Worm (Caenorhabditis elegans) whole organism, early embryonic: ENCODE results near the gene Y75D11A.2.

Experiments used
- B0310.2 ChIP-seq: sonication (generic microtip); optimal IDR thresholded peaks from 2 replicates; lab custom pipeline; 2016; ENCODE audit warnings: mild to moderate bottlenecking, missing genetic modification characterization, missing compliant biosample characterization
- F13C5.2 ChIP-seq: sonication (generic microtip); optimal IDR thresholded peaks from 2 replicates; lab custom pipeline; 2017; ENCODE audit warnings: mild to moderate bottlenecking, missing genetic modification characterization, inconsistent platforms, missing compliant biosample characterization
- aly-1 ChIP-seq: sonication (generic microtip); optimal IDR thresholded peaks from 2 replicates; lab custom pipeline; 2016; ENCODE audit warnings: missing genetic modification characterization, missing compliant biosample characterization
- ama-1 ChIP-seq: fragments of 150-350 bp; optimal IDR thresholded peaks from 2 replicates; lab custom pipeline; 2014
- ceh-13 ChIP-seq: fragments of 200-800 bp; sonication (Bioruptor generic); optimal IDR thresholded peaks from 2 replicates; lab custom pipeline; 2018; ENCODE audit warnings: mild to moderate bottlenecking, missing genetic modification characterization, missing compliant biosample characterization
- ceh-36 ChIP-seq: sonication (generic microtip); optimal IDR thresholded peaks from 2 replicates; lab custom pipeline; 2016; ENCODE audit warnings: missing genetic modification characterization, inconsistent platforms, missing compliant biosample characterization
- ets-7 ChIP-seq: sonication (generic microtip); optimal IDR thresholded peaks from 2 replicates; lab custom pipeline; 2016; ENCODE audit warnings: missing genotype, missing genetic modification characterization, missing compliant biosample characterization
- flt-1 ChIP-seq: fragments of 200-800 bp; sonication (Bioruptor generic); IDR thresholded peaks from 2 replicates; pipeline ENCODE4 v1.3.6; 2022; ENCODE audit warnings: missing genetic modification characterization, missing compliant biosample characterization
- hmbx-1 ChIP-seq: sonication (generic microtip); optimal IDR thresholded peaks from 2 replicates; lab custom pipeline; 2016; ENCODE audit warnings: mild to moderate bottlenecking, missing genetic modification characterization, missing compliant biosample characterization
- pes-1 ChIP-seq: fragments of 200-800 bp; sonication (Bioruptor generic); IDR thresholded peaks from 2 replicates; pipeline ENCODE4 v1.3.6; 2022; ENCODE audit warnings: missing genetic modification reagents, missing genetic modification characterization, missing compliant biosample characterization
- scrt-1 ChIP-seq: fragments of 200-800 bp; sonication (Bioruptor generic); IDR thresholded peaks from 2 replicates; pipeline ENCODE4 v1.3.6; 2022; ENCODE audit warnings: missing genetic modification characterization, missing compliant biosample characterization
- tbx-11 ChIP-seq: fragments of 200-800 bp; sonication (Bioruptor generic); IDR thresholded peaks from 2 replicates; pipeline ENCODE4 v1.3.6; 2022; ENCODE audit warnings: missing genetic modification characterization, missing compliant biosample characterization
- tbx-37 ChIP-seq: fragments of 200-800 bp; sonication (Bioruptor generic); conservative IDR thresholded peaks from 2 replicates; pipeline ENCODE4 v1.3.6; 2022; ENCODE audit warnings: missing genetic modification reagents, missing genetic modification characterization, missing compliant biosample characterization
- tra-4 ChIP-seq: sonication (generic microtip); optimal IDR thresholded peaks from 2 replicates; lab custom pipeline; 2017; ENCODE audit warnings: missing genetic modification characterization, missing compliant biosample characterization

DNA sequence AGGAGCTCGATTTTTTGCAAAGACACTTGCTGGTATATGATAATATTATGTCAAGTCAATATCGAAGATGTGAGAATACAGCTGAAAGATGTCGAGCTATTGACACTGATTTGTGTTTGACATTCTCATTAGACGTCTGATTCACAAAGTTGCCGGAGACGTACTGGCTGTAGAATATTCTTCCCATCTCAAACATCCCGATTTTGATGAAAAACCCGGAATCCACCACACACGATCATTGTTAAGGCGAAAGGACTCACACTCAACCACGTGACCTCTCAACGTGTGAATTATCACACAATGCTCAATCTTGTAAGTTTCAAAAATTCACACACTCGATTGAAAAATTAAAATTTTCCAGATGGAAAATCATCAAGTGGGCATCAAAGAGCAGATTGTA lies 6.7 kb upstream of the Y75D11A.2 start, which contains the start of gene F07G6.12:
- TF ChIP-seq ama-1, result no peak
- no peak for TF ChIP-seq pes-1 (GFP tag; lab: Robert Waterston, UW)
- no peak for TF ChIP-seq flt-1 (GFP tag; lab: Robert Waterston, UW)
- TF ChIP-seq tra-4 (tag; lab: Kevin White, UChicago), result no peak
- no peak for TF ChIP-seq scrt-1 (GFP tag; lab: Robert Waterston, UW)
- TF ChIP-seq aly-1 (tag; lab: Kevin White, UChicago), result no peak
- TF ChIP-seq ets-7 (tag; lab: Kevin White, UChicago), result no peak
- TF ChIP-seq ceh-13 (GFP tag; lab: Kevin White, UChicago), result no peak
- TF ChIP-seq tbx-37 (GFP tag; lab: Robert Waterston, UW), result no peak
- no peak for TF ChIP-seq F13C5.2 (tag; lab: Kevin White, UChicago)
- no peak for TF ChIP-seq ceh-36 (tag; lab: Kevin White, UChicago)
- no peak for TF ChIP-seq hmbx-1 (tag; lab: Kevin White, UChicago)
- no peak for TF ChIP-seq B0310.2 (tag; lab: Kevin White, UChicago)
- no peak for TF ChIP-seq tbx-11 (GFP tag; lab: Robert Waterston, UW)
